Worm (Caenorhabditis elegans): Measurements from ENCODE around the gene BE10.4.

DNA sequence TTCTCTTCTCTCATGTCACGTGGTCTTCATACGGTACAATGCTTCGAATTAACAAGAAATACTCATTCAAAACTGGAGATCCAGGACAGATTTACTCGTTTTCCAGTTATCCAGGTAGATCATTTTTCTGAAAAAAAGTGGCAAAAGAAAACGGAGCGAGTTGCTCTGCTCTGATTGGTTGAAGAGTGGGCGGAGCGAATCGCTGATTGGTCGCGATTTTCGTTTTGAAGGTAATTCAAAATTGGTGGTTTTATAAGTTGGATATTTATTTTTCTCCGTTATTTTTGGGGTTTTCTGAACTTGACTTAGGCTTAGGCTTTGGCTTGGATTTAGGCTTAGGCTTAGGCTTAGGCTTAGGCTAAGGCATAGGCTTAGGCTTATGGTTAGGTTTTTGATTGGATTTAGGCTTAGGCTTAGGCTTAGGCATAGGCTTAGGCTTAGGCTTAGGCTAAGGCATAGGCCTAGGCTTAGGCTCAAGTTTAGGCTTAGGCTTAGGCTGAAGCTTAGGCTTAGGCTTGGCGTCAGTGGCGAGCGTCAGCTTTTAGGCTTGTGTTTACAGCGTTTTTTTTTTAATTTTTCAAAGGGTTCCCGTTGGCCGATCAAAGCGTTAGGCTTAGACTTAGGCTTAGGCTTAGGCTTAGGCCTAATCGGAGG is 9.4 kb downstream of the BE10.4 start:
- TF ChIP-seq ets-4 (GFP tag; optimal IDR thresholded peaks at IDR 0.05): no peak
- no peak for TF ChIP-seq nfya-1 (tag; optimal IDR thresholded peaks at IDR 0.05; ENCODE audit: borderline replicate concordance, insufficient read depth)
- no peak for TF ChIP-seq efl-1 (GFP tag; optimal IDR thresholded peaks at IDR 0.05)
- TF ChIP-seq F10E7.11 (tag; optimal IDR thresholded peaks at IDR 0.05): no peak
- TF ChIP-seq nhr-120 (GFP tag; IDR thresholded peaks at IDR 0.05): no peak
- no peak for TF ChIP-seq somi-1 (GFP tag; optimal IDR thresholded peaks at IDR 0.05)
- TF ChIP-seq let-526 (GFP tag; IDR thresholded peaks at IDR 0.05): no peak
